Worm (Caenorhabditis elegans): ENCODE measurements around the gene C41H7.2.
"Not testable (repeated sequence)": the region's sequence is repeated elsewhere in the genome, so short reads cannot be mapped to it uniquely, and the experiment has no call there.

The C41H7.2 gene

ce11 chrII:3019807-3020206 is 5.2 kb downstream of the C41H7.2 start, which contains the start of gene clec-3:
clec-3 (minus strand) TSS chrII:3019907.
- TF ChIP-seq him-1 (tag; optimal IDR thresholded peaks at IDR 0.05) (no peak), dao-5 (tag; optimal IDR thresholded peaks at IDR 0.05) (no peak), W03F9.2 (tag; optimal IDR thresholded peaks at IDR 0.05) (no peak)

- TF ChIP-seq dao-5 (tag; optimal IDR thresholded peaks at IDR 0.05) = no peak
- TF ChIP-seq W03F9.2 (tag; optimal IDR thresholded peaks at IDR 0.05) = no peak
- no peak for TF ChIP-seq him-1 (tag; optimal IDR thresholded peaks at IDR 0.05)
Observed at ce11 chrII:3020899-3021298, 6.3 kb downstream of the C41H7.2 start.

DNA sequence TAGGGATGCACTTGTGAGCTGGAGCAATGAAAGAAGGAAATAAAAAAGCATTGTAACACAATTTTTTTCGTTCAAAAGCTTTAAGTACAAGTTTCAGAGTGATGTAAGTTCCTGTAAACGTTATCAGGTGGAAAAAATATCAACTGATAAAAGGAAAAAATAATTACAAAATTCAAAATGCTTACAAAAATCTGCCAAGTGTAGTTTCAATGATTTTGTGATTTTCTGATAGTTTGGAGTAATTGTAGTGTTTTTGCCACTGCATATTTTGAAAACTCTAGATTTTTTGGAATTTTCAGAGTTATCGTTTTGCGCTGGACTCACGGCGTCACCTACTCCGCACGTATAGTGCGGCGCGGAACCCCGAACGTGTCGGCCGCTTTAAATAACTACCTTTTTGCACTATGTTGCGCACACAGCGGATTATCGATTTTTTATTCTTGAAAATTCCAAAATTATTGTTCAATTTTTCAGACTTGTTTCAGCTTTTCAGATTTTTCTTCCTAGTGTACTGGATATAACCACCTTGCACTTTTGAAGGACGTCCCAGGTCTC is 8.8 kb downstream of the C41H7.2 start, which contains the start of gene clec-2:
clec-2 (minus strand) TSS at position 51 of the 555 bp plus-strand sequence.
- TF ChIP-seq him-1 (tag; optimal IDR thresholded peaks at IDR 0.05) = no peak
- no peak for TF ChIP-seq W03F9.2 (tag; optimal IDR thresholded peaks at IDR 0.05)
- no peak for TF ChIP-seq dao-5 (tag; optimal IDR thresholded peaks at IDR 0.05)

- TF ChIP-seq dao-5 (tag; optimal IDR thresholded peaks at IDR 0.05) = no peak
- no peak for TF ChIP-seq W03F9.2 (tag; optimal IDR thresholded peaks at IDR 0.05)
- no peak for TF ChIP-seq him-1 (tag; optimal IDR thresholded peaks at IDR 0.05)
Observed at ce11 chrII:3024655-3025054, 10.0 kb downstream of the C41H7.2 start.

DNA sequence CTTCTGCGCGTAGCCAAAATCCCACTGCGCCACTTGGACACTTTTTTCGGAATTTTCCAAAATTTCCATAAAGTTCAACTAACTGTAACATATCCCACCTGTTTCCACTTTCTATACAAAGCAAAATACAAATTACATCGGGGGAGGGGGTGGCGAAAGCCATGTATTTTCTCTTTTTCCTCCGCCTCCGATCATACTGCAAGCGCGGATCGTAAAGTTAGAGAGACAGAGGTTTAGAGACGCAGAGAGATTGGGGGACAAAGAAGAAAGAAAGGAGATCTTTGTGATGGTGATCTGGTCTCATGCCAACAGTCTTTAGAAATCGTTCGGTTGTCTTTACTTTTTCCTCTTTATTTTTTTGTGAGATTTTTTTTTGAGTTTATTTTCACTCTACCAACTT is 13.6 kb downstream of the C41H7.2 start:
- TF ChIP-seq dao-5 (tag; optimal IDR thresholded peaks at IDR 0.05) (no peak), him-1 (tag; optimal IDR thresholded peaks at IDR 0.05) (no peak), W03F9.2 (tag; optimal IDR thresholded peaks at IDR 0.05) (no peak)

DNA sequence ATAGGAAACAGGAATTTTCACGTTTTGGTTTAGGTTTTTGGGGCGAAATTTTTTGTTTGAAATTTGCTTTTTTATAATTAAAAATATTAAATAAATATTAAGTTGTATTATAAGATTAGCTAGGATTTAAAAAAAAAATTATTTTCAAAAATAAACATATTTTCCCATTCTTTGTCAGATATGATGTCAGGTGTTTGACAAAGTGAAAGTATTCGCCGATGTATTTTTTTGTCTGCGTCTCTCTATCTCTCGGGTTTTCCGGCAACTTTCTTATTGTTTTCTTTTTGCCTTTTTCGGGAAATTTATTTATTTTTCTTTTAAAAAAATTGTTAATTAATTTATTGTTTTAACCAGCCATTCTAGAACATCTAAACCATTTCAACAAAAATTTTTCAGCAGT is 15.8 kb downstream of the C41H7.2 start:
- TF ChIP-seq dao-5 (tag; optimal IDR thresholded peaks at IDR 0.05) = no peak
- TF ChIP-seq W03F9.2 (tag; optimal IDR thresholded peaks at IDR 0.05) = no peak
- TF ChIP-seq him-1 (tag; optimal IDR thresholded peaks at IDR 0.05) = no peak

ce11 chrII:3032480-3032879 is 17.9 kb downstream of the C41H7.2 start, which contains the start of gene B0454.6:
B0454.6 (plus strand) TSS chrII:3032780.
- TF ChIP-seq dao-5, him-1, W03F9.2 (tag; optimal IDR thresholded peaks at IDR 0.05): not testable (repeated sequence)

DNA sequence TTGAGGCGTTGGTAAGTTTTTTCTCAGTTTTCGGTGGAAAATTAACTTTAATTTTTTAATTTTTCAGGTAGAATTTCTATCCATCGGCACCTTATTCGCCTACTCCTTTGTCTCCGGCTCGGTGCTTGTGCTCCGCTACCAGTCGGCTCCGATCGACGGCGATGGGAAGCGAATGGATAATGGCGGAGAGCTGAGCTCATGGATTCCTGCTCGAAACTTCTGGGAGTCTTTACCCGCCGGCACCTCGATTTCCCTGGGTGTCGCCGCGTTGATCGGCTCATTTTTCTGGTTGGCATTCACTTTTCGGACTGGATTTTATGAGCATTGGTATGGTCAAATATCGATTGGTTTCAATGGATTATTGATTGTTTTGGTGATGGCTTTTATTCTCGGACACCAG is 20.3 kb downstream of the C41H7.2 start:
- TF ChIP-seq dao-5 (tag; optimal IDR thresholded peaks at IDR 0.05) (no peak), him-1 (tag; optimal IDR thresholded peaks at IDR 0.05) (no peak)

ce11 chrII:3036344-3036743 is 21.7 kb downstream of the C41H7.2 start:
- TF ChIP-seq W03F9.2 (tag; optimal IDR thresholded peaks at IDR 0.05) (no peak), him-1 (tag; optimal IDR thresholded peaks at IDR 0.05) (no peak)

DNA sequence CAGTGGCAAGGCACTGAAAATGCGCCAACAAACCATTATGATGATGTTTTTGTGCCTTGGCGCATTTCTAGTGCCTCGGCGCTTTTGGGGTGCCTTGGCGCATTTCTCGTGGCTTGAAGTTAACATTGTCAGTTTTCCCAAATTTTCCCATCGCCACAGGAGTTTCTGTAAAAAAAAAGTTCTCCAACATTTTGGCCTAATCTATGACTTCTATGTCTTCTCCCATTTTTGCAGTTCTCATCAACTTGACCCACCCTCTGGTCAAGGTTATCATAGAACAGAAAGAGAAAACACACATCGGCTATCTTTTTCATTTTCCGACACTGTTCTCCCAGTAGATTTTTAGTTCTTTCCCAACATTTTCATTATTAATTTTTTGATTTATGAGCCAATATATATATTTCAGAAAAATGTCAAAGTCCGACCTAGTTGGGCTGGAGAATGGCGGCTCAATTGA is 23.9 kb downstream of the C41H7.2 start, which contains the start of the genes B0454.26 and B0454.5:
B0454.26 (minus strand) TSS at position 101 of the 457 bp plus-strand sequence.
B0454.5 (plus strand) TSS at position 407 of the 457 bp plus-strand sequence.
- TF ChIP-seq W03F9.2 (tag; optimal IDR thresholded peaks at IDR 0.05) (no peak), dao-5 (tag; optimal IDR thresholded peaks at IDR 0.05) (no peak), him-1 (tag; optimal IDR thresholded peaks at IDR 0.05) (no peak)

DNA sequence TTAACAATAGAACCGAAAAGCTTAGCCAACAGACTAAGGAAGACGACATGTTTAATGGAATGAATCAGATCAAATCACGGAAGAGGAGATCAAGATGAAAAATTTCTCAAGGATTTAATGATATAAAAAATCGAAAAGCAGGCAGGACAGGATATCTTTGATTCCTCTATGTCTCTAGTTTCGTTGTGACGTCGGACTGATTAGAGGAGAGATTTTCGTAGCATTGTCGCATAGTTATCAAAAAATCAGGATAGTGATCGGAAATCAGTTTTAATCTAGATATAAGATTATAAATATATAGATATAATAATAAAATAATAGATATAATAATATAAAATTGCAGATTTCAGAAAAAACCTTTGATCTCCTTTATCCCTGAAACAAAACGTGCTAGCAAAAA is 28.7 kb downstream of the C41H7.2 start, which contains the start of gene B0454.8:
B0454.8 (minus strand) TSS at position 101 of the 400 bp plus-strand sequence.
- TF ChIP-seq W03F9.2 (tag; optimal IDR thresholded peaks at IDR 0.05) (no peak), him-1 (tag; optimal IDR thresholded peaks at IDR 0.05) (no peak), dao-5 (tag; optimal IDR thresholded peaks at IDR 0.05) (no peak)

- TF ChIP-seq him-1 (tag; optimal IDR thresholded peaks at IDR 0.05) (no peak), dao-5 (tag; optimal IDR thresholded peaks at IDR 0.05) (no peak), W03F9.2 (tag; optimal IDR thresholded peaks at IDR 0.05) (no peak)
Observed at ce11 chrII:3044023-3044422, 29.4 kb downstream of the C41H7.2 start, which contains the start of gene sri-29. sri-29 (plus strand) TSS chrII:3044323.

ce11 chrII:3045422-3045821 is 30.8 kb downstream of the C41H7.2 start:
- no peak for TF ChIP-seq W03F9.2 (tag; optimal IDR thresholded peaks at IDR 0.05)
- no peak for TF ChIP-seq him-1 (tag; optimal IDR thresholded peaks at IDR 0.05)
- no peak for TF ChIP-seq dao-5 (tag; optimal IDR thresholded peaks at IDR 0.05)

DNA sequence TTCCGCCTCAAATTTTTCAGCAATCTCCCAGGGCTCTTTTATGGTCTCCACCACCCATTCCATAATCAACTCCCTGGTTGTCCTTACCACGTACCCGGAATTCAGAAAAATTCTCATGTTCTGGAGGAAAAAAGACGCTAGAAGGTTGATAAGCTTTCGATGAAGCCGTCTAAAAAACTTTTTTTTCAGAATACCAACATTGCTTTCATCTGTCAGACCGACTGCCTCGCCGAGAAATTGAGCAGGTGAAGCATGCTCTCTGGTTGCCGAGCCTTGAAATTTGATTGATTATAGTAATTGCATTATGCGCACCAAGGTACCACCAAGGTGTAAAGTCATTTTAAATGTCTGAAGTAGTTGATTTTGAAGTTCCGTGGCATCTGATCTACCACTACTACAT is 31.3 kb downstream of the C41H7.2 start, which contains the start of gene sri-30:
sri-30 (plus strand) TSS at position 301 of the 400 bp plus-strand sequence.
- no peak for TF ChIP-seq him-1 (tag; optimal IDR thresholded peaks at IDR 0.05)
- TF ChIP-seq W03F9.2 (tag; optimal IDR thresholded peaks at IDR 0.05) = no peak
- no peak for TF ChIP-seq dao-5 (tag; optimal IDR thresholded peaks at IDR 0.05)

DNA sequence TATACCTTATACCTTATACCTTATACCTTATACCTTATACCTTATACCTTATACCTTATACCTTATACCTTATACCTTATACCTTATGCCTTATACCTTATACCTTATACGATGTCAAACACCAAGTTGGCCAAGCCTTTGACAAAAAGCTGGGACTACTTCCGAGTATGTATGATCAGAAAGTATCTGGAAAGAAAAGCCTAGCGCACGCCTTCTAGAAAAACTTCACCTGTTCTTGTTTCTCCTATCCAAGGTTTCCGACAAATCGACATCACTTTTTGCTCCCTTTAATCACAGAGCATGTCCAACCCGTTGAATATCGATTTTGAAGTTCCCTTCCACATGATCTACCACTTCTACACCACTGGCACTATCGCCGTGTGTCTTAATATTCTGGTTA is 33.8 kb downstream of the C41H7.2 start, which contains the start of gene sri-28:
sri-28 (plus strand) TSS at position 301 of the 400 bp plus-strand sequence.
- TF ChIP-seq W03F9.2 (tag; optimal IDR thresholded peaks at IDR 0.05) (no peak), dao-5 (tag; optimal IDR thresholded peaks at IDR 0.05) (no peak), him-1 (tag; optimal IDR thresholded peaks at IDR 0.05) (no peak)

Data from whole organism, L4/young adult.